Worm (Caenorhabditis elegans) whole organism, L3 larva: ENCODE results near the gene srd-40.

ENCODE experiments used
- ama-1 ChIP-seq: fragments of 150-350 bp; optimal IDR thresholded peaks from 2 replicates; lab custom pipeline; 2018
- ceh-16 ChIP-seq: sonication (generic microtip); optimal IDR thresholded peaks from 2 replicates; lab custom pipeline; 2017; ENCODE audit warnings: missing biosample characterization, missing genetic modification characterization
- ceh-28 ChIP-seq: fragments of 150-350 bp; optimal IDR thresholded peaks from 2 replicates; lab custom pipeline; 2014; ENCODE audit warnings: missing biosample characterization, missing genetic modification reagents, missing genetic modification characterization
- ceh-9 ChIP-seq: sonication (generic microtip); optimal IDR thresholded peaks from 2 replicates; lab custom pipeline; 2018; ENCODE audit warnings: missing biosample characterization, missing genetic modification characterization
- egl-27 ChIP-seq: sonication (generic microtip); optimal IDR thresholded peaks from 4 replicates; lab custom pipeline; 2017; ENCODE audit warnings: missing biosample characterization, missing genetic modification reagents, missing genetic modification characterization
- fos-1 ChIP-seq: fragments of 150-350 bp; optimal IDR thresholded peaks from 2 replicates; lab custom pipeline; 2014; ENCODE audit warnings: missing biosample characterization, missing genetic modification characterization
- nhr-25 ChIP-seq: sonication (generic microtip); optimal IDR thresholded peaks from 2 replicates; lab custom pipeline; 2017; ENCODE audit warnings: missing biosample characterization, missing genetic modification characterization
- tbx-2 ChIP-seq: sonication (generic microtip); optimal IDR thresholded peaks from 2 replicates; lab custom pipeline; 2016; ENCODE audit warnings: mild to moderate bottlenecking, missing genetic modification characterization, missing compliant biosample characterization
- unc-62 ChIP-seq: fragments of 150-350 bp; sonication (generic microtip); optimal IDR thresholded peaks from 4 replicates; lab custom pipeline; 2014; ENCODE audit warnings: missing biosample characterization, missing genetic modification reagents, missing genetic modification characterization
- zag-1 ChIP-seq: fragments of 150-350 bp; optimal IDR thresholded peaks from 2 replicates; lab custom pipeline; 2014; ENCODE audit warnings: missing biosample characterization, missing genetic modification characterization
- ztf-11 ChIP-seq: fragments of 150-350 bp; optimal IDR thresholded peaks from 2 replicates; lab custom pipeline; 2014; ENCODE audit warnings: missing biosample characterization, missing genetic modification characterization

DNA sequence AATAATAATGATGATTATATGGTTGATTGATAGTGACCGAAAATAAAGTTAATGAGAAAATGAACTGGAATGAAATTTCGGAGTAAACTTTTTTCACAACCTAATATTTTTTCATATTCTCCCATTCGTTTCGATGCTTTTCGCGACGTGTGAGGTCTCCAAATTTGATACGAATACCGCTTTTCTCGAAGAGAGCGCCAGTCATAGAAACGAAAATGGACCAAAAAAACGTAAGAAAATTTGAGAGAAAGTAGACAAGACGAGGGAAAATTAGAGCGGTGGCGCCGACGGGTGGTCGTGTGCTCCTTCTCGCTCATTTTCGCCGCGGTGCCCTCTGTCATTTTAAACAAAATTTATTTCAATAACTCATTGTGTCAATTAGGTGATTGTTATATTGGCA lies 9.1 kb upstream of the srd-40 start:
- no peak for TF ChIP-seq ztf-11 (tag; lab: Kevin White, UChicago)
- no peak for TF ChIP-seq fos-1
- no peak for TF ChIP-seq ceh-28
- no peak for TF ChIP-seq egl-27 (tag; lab: Kevin White, UChicago)
- TF ChIP-seq ama-1: no peak
- TF ChIP-seq zag-1 (tag; lab: Kevin White, UChicago): no peak
- TF ChIP-seq tbx-2 (tag; lab: Kevin White, UChicago): no peak
- TF ChIP-seq ceh-16 (tag; lab: Kevin White, UChicago): no peak
- no peak for TF ChIP-seq nhr-25 (tag; lab: Kevin White, UChicago)
- TF ChIP-seq ceh-9 (tag; lab: Kevin White, UChicago): no peak
- TF ChIP-seq unc-62 (GFP tag; lab: Kevin White, UChicago): no peak
